Worm (Caenorhabditis elegans) whole organism, mixed stage, embryonic: ENCODE measurements around the gene odd-2.

Experiments used
- ces-1 ChIP-seq: fragments of 150-350 bp; optimal IDR thresholded peaks from 2 replicates; lab custom pipeline; 2014; ENCODE audit warnings: missing biosample characterization, missing genetic modification reagents, missing genetic modification characterization
- elt-3 ChIP-seq: fragments of 150-350 bp; optimal IDR thresholded peaks from 2 replicates; lab custom pipeline; 2014; ENCODE audit warnings: missing biosample characterization, missing genetic modification characterization
- ham-2 ChIP-seq: fragments of 200-800 bp; sonication (Bioruptor generic); optimal IDR thresholded peaks from 2 replicates; lab custom pipeline; 2018; ENCODE audit warnings: mild to moderate bottlenecking, missing genetic modification characterization, missing compliant biosample characterization
- nhr-12 ChIP-seq: fragments of 150-350 bp; optimal IDR thresholded peaks from 2 replicates; lab custom pipeline; 2014; ENCODE audit warnings: missing biosample characterization, missing genetic modification characterization
- nhr-28 ChIP-seq: fragments of 150-350 bp; optimal IDR thresholded peaks from 2 replicates; lab custom pipeline; 2014; ENCODE audit warnings: missing biosample characterization, missing genetic modification characterization
- snpc-4 ChIP-seq: fragments of 150-350 bp; optimal IDR thresholded peaks from 2 replicates; lab custom pipeline; 2014; ENCODE audit warnings: missing biosample characterization, missing genetic modification characterization
- sptf-1 ChIP-seq: sonication (generic microtip); optimal IDR thresholded peaks from 2 replicates; lab custom pipeline; 2017; ENCODE audit warnings: mild to moderate bottlenecking, missing genetic modification characterization, moderate library complexity, missing compliant biosample characterization
- unc-39 ChIP-seq: fragments of 150-350 bp; optimal IDR thresholded peaks from 2 replicates; lab custom pipeline; 2014; ENCODE audit warnings: missing biosample characterization, missing genetic modification characterization
- unc-62 ChIP-seq: fragments of 150-350 bp; optimal IDR thresholded peaks from 2 replicates; lab custom pipeline; 2014; ENCODE audit warnings: missing biosample characterization, missing genetic modification reagents, missing genetic modification characterization
- ztf-11 ChIP-seq: fragments of 150-350 bp; optimal IDR thresholded peaks from 2 replicates; lab custom pipeline; 2014; ENCODE audit warnings: missing biosample characterization, missing genetic modification characterization

ce11 chrX:6208463-6208862 is 48.1 kb upstream of the odd-2 start, which contains the start of gene C14F11.7:
- TF ChIP-seq snpc-4 (tag; lab: Kevin White, UChicago) (no peak), sptf-1 (tag; lab: Kevin White, UChicago) (no peak), unc-62 (GFP tag; lab: Kevin White, UChicago) (no peak), ces-1 (GFP tag; lab: Kevin White, UChicago) (no peak), nhr-28 (tag; lab: Kevin White, UChicago) (no peak), nhr-12 (tag; lab: Kevin White, UChicago) (no peak), ham-2 (no peak), unc-39 (tag; lab: Kevin White, UChicago) (no peak), ztf-11 (tag; lab: Kevin White, UChicago) (no peak), elt-3 (tag; lab: Kevin White, UChicago) (no peak)
